Fruit fly (Drosophila melanogaster) Kc167 (cell line): ENCODE results near the gene CG33767.

Experiments
- Myc ChIP-seq: fragments of >200 bp; optimal IDR thresholded peaks from 2 replicates; lab custom pipeline; 2017; ENCODE audit warnings: missing external identifiers
- Sin3A ChIP-seq: fragments of >200 bp; optimal IDR thresholded peaks from 2 replicates; lab custom pipeline; 2018; ENCODE audit warnings: missing external identifiers
- h ChIP-seq: fragments of >200 bp; optimal IDR thresholded peaks from 3 replicates; lab custom pipeline; 2018; ENCODE audit warnings: missing external identifiers
- insv ChIP-seq: fragments of >200 bp; optimal IDR thresholded peaks from 3 replicates; lab custom pipeline; 2018; ENCODE audit warnings: missing external identifiers
- psq ChIP-seq: fragments of >200 bp; optimal IDR thresholded peaks from 2 replicates; lab custom pipeline; 2017; ENCODE audit warnings: missing external identifiers
- ttk ChIP-seq: sonication (Bioruptor generic); optimal IDR thresholded peaks from 2 replicates; lab custom pipeline; 2017; ENCODE audit warnings: missing external identifiers

- TF ChIP-seq insv = no peak
- no peak for TF ChIP-seq h
- no peak for TF ChIP-seq psq (lab: Kevin White, UChicago)
- no peak for TF ChIP-seq ttk (lab: Kevin White, UChicago)
- TF ChIP-seq Sin3A (lab: Kevin White, UChicago) = no peak
- no peak for TF ChIP-seq Myc (lab: Kevin White, UChicago)
Observed at dm6 chr3L:22647627-22648026, 1.5 kb downstream of the CG33767 start, which contains the start of gene CG33769.
